Fruit fly (Drosophila melanogaster): Measurements from ENCODE around the gene ush.

ush gene

dm6 chr2L:514124-514818 lies 38.3 kb downstream of the ush start:
- TF ChIP-seq noc (tag; optimal IDR thresholded peaks at IDR 0.05): no peak

DNA sequence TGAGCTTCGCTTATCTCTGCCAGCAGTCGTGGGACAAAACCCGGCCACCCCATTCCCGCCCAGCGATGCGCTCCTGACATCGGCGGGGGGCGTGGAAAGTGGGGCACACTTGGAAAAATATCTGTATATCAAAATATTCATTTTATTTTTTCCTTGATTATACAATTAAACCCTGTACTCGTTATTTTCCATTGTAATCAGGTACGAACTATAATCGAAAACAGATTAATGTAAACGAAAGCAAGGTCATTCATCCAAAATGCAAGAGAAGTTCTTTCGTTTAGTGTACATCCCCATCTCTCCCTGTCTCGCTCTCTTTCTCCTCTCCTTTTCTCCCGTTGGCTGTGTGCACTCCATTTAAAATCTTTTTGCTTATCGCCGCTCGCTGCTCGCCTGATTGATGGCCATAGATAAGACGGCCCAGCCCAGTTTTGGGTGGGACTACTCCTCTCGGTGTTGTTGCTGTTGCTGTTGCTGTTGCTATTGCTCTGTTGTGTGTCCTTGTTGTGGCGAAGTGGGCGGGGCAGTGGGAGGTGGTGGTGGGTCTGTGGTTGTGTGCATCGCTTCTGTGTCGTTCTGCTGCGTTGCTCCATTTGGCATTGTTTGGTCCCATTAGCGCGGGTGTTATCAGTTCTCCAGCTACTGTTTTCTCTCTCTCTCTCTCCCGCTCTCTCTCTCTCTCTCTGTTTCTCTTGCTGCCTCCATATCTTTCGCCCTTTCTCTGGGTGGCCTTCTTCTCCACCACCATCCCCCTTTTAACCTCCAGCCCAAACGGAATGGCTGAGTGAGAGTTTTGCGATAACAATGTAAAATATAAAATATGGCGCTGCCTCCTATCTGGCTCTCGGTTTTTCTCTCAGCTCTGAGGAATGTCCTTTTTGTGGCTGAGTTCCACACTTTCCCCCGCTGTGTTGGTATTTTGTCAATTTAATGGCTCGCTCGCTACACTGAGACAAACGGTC lies 40.3 kb downstream of the ush start:
- no peak for TF ChIP-seq noc (tag; optimal IDR thresholded peaks at IDR 0.05)

DNA sequence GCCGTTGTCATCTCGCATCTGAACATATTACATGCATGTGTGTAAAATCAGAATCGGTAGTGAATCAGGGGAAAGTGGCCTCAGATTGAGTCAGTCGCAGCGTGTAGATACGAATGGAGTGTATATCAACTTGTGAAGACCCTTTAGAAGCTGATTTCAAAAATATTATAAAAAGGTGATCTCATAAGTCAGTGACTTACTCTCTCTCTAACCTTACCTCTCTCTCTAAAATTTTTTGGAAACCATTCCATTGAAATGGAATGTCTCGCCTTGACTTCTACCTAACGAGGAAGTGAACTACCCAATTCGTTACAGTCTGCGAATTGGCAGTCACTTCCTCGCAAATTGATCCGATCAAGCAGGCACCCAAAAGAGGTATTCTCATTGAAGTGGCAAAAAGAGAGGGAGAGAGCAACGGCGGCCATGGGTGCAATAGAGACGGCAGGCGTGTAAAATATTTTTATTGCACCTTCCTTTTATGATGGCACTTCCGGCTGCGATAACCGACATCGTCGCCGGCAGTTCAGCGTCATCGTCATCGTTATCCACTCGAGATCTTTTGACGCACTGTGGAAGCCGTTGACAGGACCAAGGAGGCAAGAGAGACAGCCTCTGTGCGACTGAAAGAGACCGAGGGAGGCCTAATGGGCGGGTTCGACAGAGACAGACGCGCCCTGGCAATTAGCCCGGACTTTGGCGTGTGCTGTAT lies 42.0 kb downstream of the ush start:
- no peak for TF ChIP-seq noc (tag; optimal IDR thresholded peaks at IDR 0.05)

DNA sequence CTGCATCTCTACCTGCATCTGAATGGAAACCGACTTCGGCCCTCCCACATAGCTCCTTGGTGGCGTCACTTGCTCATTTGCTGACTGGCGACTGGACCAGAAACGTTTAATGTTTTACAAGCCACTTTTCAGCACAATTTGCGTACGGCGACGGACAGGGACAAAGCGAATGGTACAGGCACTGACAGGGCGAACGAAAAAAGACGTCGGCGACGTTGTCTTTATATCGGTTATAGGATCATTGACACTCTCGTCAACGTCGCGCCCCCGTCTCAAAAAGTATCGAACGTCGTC lies 42.5 kb downstream of the ush start:
- TF ChIP-seq noc (tag; optimal IDR thresholded peaks at IDR 0.05): no peak

- no peak for TF ChIP-seq noc (tag; optimal IDR thresholded peaks at IDR 0.05)
These were observed 43.2 kb downstream of the ush start for dm6 chr2L:518979-519891.

dm6 chr2L:520331-521000 lies 44.4 kb downstream of the ush start:
- TF ChIP-seq noc (tag; optimal IDR thresholded peaks at IDR 0.05): no peak

DNA sequence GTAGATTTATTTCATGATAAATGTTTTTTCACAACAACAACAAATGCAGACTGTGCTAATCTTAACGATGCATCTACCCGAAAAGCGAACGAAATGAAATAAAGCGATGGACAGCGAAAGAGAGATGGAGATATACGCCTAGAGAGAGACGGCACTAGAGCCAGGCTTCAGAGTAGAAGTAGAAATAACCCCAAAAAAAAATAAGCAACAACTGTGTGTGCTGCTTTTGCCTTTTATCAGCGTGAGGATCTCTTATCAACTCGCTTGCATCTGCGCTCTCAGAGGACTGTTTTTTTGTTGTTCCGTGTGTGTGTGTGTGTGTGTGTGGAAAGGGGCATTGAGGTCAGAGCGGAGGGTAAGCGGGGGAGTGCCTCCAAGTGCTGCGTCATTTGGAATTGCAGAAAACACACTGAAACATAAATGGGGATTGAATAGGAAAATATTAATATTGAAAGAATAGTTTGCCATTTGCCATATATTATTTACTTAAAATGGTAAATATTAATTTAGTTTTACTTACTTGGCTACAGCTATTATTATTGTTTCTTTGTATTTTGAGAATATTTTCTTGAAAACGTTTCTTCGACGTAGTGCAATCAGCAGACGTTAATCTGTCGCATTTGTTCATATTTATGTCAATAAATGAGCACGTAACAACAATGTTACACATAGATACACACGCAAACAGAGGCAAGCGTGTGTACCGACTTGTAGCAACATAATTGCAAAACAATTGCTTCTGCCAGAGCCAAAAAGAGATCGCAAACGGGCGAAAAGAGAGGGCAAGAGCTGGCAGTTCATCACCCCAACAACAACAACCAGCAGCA lies 45.2 kb downstream of the ush start:
- no peak for TF ChIP-seq noc (tag; optimal IDR thresholded peaks at IDR 0.05)

- peak; percentile 18 for TF ChIP-seq noc (tag; optimal IDR thresholded peaks at IDR 0.05)
These were observed 46.1 kb downstream of the ush start for dm6 chr2L:521940-522632.

- TF ChIP-seq noc (tag; optimal IDR thresholded peaks at IDR 0.05): no peak
These were observed 46.7 kb downstream of the ush start for dm6 chr2L:522752-523151.

DNA sequence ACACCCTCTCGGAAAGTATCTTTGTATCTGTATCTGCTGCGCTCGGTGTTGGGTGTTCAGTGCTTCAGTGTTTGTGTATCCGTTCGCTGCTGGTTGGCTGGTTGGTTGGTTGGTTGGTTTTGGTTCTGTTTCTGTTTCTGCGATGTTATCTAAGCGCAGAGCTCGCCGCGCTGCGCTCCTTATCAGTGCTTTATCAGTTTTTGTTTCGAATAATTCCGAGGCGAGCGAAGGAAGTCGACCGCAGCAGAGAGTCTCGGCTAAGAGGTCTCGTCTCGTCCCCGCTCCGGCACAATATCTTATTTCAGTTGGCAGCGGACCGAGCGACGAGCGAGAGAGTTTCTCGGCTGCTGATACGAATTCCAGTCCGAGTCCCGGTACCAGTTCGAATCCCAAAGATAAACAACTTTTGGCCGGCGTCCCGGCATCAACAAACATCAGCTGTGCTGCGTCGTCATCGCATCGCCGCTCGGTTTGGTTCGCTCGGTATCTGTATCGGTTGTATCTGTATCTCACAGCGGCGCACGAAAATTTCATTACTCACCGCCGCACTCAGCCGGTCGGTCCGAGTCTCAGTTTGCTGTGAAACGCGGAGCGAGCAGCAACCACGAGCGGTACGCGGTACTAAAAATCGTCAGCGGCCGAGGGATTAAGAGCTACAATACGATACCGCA lies 47.3 kb downstream of the ush start:
- peak; percentile 61 for TF ChIP-seq noc (tag; optimal IDR thresholded peaks at IDR 0.05)

- TF ChIP-seq noc (tag; optimal IDR thresholded peaks at IDR 0.05): no peak
These were observed 48.5 kb downstream of the ush start for dm6 chr2L:524515-524920.

- TF ChIP-seq noc (tag; optimal IDR thresholded peaks at IDR 0.05): no peak
These were observed 49.6 kb downstream of the ush start for dm6 chr2L:525547-526180.
